Fruit fly (Drosophila melanogaster) whole organism, embryonic: ENCODE data around the gene CG14507.

Experiments
- CG11560 ChIP-seq: fragments of 200-800 bp; sonication (Bioruptor generic); IDR thresholded peaks from 3 replicates; pipeline ENCODE4 v1.3.6; 2022; ENCODE audit warnings: missing biosample characterization, missing genetic modification characterization
- CG12659 ChIP-seq: fragments of 200-800 bp; sonication (Bioruptor generic); optimal IDR thresholded peaks from 3 replicates; lab custom pipeline; 2017; ENCODE audit warnings: mild to moderate bottlenecking, missing biosample characterization, missing genetic modification reagents, missing genetic modification characterization
- CG14014 ChIP-seq: fragments of 200-800 bp; sonication (Bioruptor generic); IDR thresholded peaks from 2 replicates; pipeline ENCODE4 v1.3.6; 2022; ENCODE audit warnings: missing biosample characterization, missing genetic modification characterization
- CG14860 ChIP-seq: fragments of 200-800 bp; sonication (Bioruptor generic); IDR thresholded peaks from 3 replicates; pipeline ENCODE4 v1.3.6; 2022; ENCODE audit warnings: missing biosample characterization, missing genetic modification characterization; ENCODE audit not compliant: partially characterized antibody
- CG15269 ChIP-seq: fragments of 200-800 bp; sonication (Bioruptor generic); optimal IDR thresholded peaks from 2 replicates; lab custom pipeline; 2018; ENCODE audit warnings: missing biosample characterization, mild to moderate bottlenecking, missing genetic modification characterization, moderate library complexity
- CG17361 ChIP-seq: fragments of 200-800 bp; sonication (Bioruptor generic); IDR thresholded peaks from 3 replicates; pipeline ENCODE4 v1.3.6; 2022; ENCODE audit warnings: missing biosample characterization, missing genetic modification characterization
- CG30020 ChIP-seq: fragments of 200-800 bp; optimal IDR thresholded peaks from 2 replicates; lab custom pipeline; 2019; ENCODE audit warnings: missing biosample characterization, mild to moderate bottlenecking, missing genetic modification characterization, moderate library complexity
- CG42726 ChIP-seq: fragments of 200-800 bp; sonication (Bioruptor generic); IDR thresholded peaks from 2 replicates; pipeline ENCODE4 v1.3.6; 2022; ENCODE audit warnings: missing biosample characterization, missing genetic modification characterization; ENCODE audit not compliant: partially characterized antibody
- CG4854 ChIP-seq: fragments of 200-800 bp; sonication (Bioruptor generic); optimal IDR thresholded peaks from 2 replicates; lab custom pipeline; 2016; ENCODE audit warnings: missing biosample characterization, missing genetic modification characterization, inconsistent platforms
- CG6654 ChIP-seq: fragments of 200-800 bp; sonication (Bioruptor generic); optimal IDR thresholded peaks from 2 replicates; lab custom pipeline; 2017; ENCODE audit warnings: missing biosample characterization, mild to moderate bottlenecking, missing genetic modification characterization
- CG7987 ChIP-seq: fragments of 200-800 bp; sonication (Bioruptor generic); optimal IDR thresholded peaks from 2 replicates; lab custom pipeline; 2018; ENCODE audit warnings: missing biosample characterization, mild to moderate bottlenecking, missing genetic modification characterization, moderate library complexity
- CG8281 ChIP-seq: fragments of 200-800 bp; sonication (Bioruptor generic); optimal IDR thresholded peaks from 2 replicates; lab custom pipeline; 2018; ENCODE audit warnings: missing biosample characterization, mild to moderate bottlenecking, missing genetic modification characterization, moderate library complexity
- CG8290 ChIP-seq, 3 experiments: fragments of 200-800 bp; sonication (Bioruptor generic); optimal IDR thresholded peaks; 2 replicates each; lab custom pipeline; 2016 to 2019; ENCODE audit warnings: missing biosample characterization in 3 of 3, missing genetic modification characterization in 3 of 3, mild to moderate bottlenecking in 2 of 3, moderate library complexity in 1 of 3
- CG9797 ChIP-seq: fragments of 200-800 bp; sonication (Bioruptor generic); optimal IDR thresholded peaks from 3 replicates; lab custom pipeline; 2018; ENCODE audit warnings: missing biosample characterization, mild to moderate bottlenecking, missing genetic modification characterization
- CG9932 ChIP-seq: fragments of 200-800 bp; sonication (Bioruptor generic); IDR thresholded peaks from 2 replicates; pipeline ENCODE4 v1.3.6; 2022; ENCODE audit warnings: missing biosample characterization, missing genetic modification characterization
- Dll ChIP-seq: fragments of 200-800 bp; sonication (Bioruptor generic); IDR thresholded peaks from 4 replicates; pipeline ENCODE4 v1.3.6; 2022; ENCODE audit warnings: missing biosample characterization, missing genetic modification characterization; ENCODE audit not compliant: partially characterized antibody
- Dp ChIP-seq: fragments of 200-800 bp; sonication (Bioruptor generic); optimal IDR thresholded peaks from 2 replicates; lab custom pipeline; 2018; ENCODE audit warnings: missing biosample characterization, mild to moderate bottlenecking, missing genetic modification characterization, moderate library complexity
- Fer1 ChIP-seq: fragments of 200-800 bp; sonication (Bioruptor generic); optimal IDR thresholded peaks from 2 replicates; lab custom pipeline; 2017; ENCODE audit warnings: missing biosample characterization, mild to moderate bottlenecking, missing genetic modification characterization
- HLH4C ChIP-seq: fragments of 200-800 bp; sonication (Bioruptor generic); IDR thresholded peaks from 3 replicates; pipeline ENCODE4 v1.3.6; 2022; ENCODE audit warnings: missing biosample characterization, missing genetic modification characterization; ENCODE audit not compliant: partially characterized antibody
- Hand ChIP-seq: fragments of 200-800 bp; sonication (Bioruptor generic); optimal IDR thresholded peaks from 2 replicates; lab custom pipeline; 2017; ENCODE audit warnings: mild to moderate bottlenecking, missing biosample characterization, missing genetic modification reagents, missing genetic modification characterization
- HmgD ChIP-seq: fragments of 200-800 bp; sonication (Bioruptor generic); optimal IDR thresholded peaks from 3 replicates; lab custom pipeline; 2016; ENCODE audit warnings: missing biosample characterization, missing genetic modification characterization
- Hr78 ChIP-seq, 2 experiments: fragments of 200-800 bp in 1 of 2; fragments of >200 bp in 1 of 2; sonication (Bioruptor generic) in 1 of 2; optimal IDR thresholded peaks; 2 replicates each; lab custom pipeline; 2017 to 2019; ENCODE audit warnings: missing biosample characterization in 2 of 2, missing genetic modification characterization in 2 of 2, mild to moderate bottlenecking in 1 of 2, moderate library complexity in 1 of 2
- MBD-R2 ChIP-seq: fragments of 200-800 bp; sonication (Bioruptor generic); IDR thresholded peaks from 2 replicates; pipeline ENCODE4 v1.3.6; 2022; ENCODE audit warnings: missing biosample characterization, missing genetic modification characterization
- Med ChIP-seq: fragments of 200-800 bp; sonication (Bioruptor generic); peaks from one replicate; lab custom pipeline; 2016; ENCODE audit warnings: missing biosample characterization, missing genetic modification characterization, mild to moderate bottlenecking, inconsistent platforms, moderate library complexity
- Mes4 ChIP-seq: fragments of 200-800 bp; sonication (Bioruptor generic); optimal IDR thresholded peaks from 2 replicates; lab custom pipeline; 2016; ENCODE audit warnings: missing biosample characterization, missing genetic modification characterization
- Nf-YC ChIP-seq: fragments of 200-800 bp; optimal IDR thresholded peaks from 3 replicates; lab custom pipeline; 2019; ENCODE audit warnings: missing biosample characterization, mild to moderate bottlenecking, missing genetic modification characterization, moderate library complexity
- Pdp1 ChIP-seq, 2 experiments: fragments of 200-800 bp; sonication (Bioruptor generic); optimal IDR thresholded peaks; 3 replicates each; lab custom pipeline; 2016; ENCODE audit warnings: missing biosample characterization in 2 of 2, missing genetic modification characterization in 2 of 2, mild to moderate bottlenecking in 1 of 2, moderate library complexity in 1 of 2
- Sry-δ ChIP-seq: fragments of 200-800 bp; sonication (Bioruptor generic); optimal IDR thresholded peaks from 2 replicates; lab custom pipeline; 2016; ENCODE audit warnings: missing biosample characterization, missing genetic modification characterization
- ac ChIP-seq: fragments of 200-800 bp; sonication (Bioruptor generic); optimal IDR thresholded peaks from 3 replicates; lab custom pipeline; 2017; ENCODE audit warnings: missing biosample characterization, mild to moderate bottlenecking, missing genetic modification characterization
- amos ChIP-seq: fragments of 200-800 bp; sonication (Bioruptor generic); IDR thresholded peaks from 2 replicates; pipeline ENCODE4 v1.3.6; 2022; ENCODE audit warnings: missing biosample characterization, missing genetic modification characterization; ENCODE audit not compliant: partially characterized antibody
- ato ChIP-seq: fragments of 200-800 bp; sonication (Bioruptor generic); IDR thresholded peaks from 2 replicates; pipeline ENCODE4 v1.3.6; 2022; ENCODE audit warnings: missing biosample characterization, missing genetic modification characterization; ENCODE audit not compliant: partially characterized antibody
- cad ChIP-seq: fragments of >200 bp; optimal IDR thresholded peaks from 2 replicates; lab custom pipeline; 2017; ENCODE audit warnings: missing biosample characterization, missing genetic modification characterization
- ci ChIP-seq: fragments of 200-800 bp; sonication (Bioruptor generic); IDR thresholded peaks from 3 replicates; pipeline ENCODE4 v1.3.6; 2022; ENCODE audit warnings: missing biosample characterization, missing genetic modification characterization
- esg ChIP-seq: fragments of 200-800 bp; sonication (Bioruptor generic); conservative IDR thresholded peaks from 2 replicates; pipeline ENCODE4 v1.3.6; 2022; ENCODE audit warnings: missing biosample characterization, missing genetic modification characterization
- grau ChIP-seq: fragments of 200-800 bp; optimal IDR thresholded peaks from 3 replicates; lab custom pipeline; 2019; ENCODE audit warnings: missing biosample characterization, mild to moderate bottlenecking, missing genetic modification characterization, moderate library complexity
- grn ChIP-seq: fragments of 200-800 bp; sonication (Bioruptor generic); optimal IDR thresholded peaks from 3 replicates; lab custom pipeline; 2017; ENCODE audit warnings: missing biosample characterization, missing genetic modification characterization
- hbn ChIP-seq: fragments of 200-800 bp; sonication (Bioruptor generic); IDR thresholded peaks from 2 replicates; pipeline ENCODE4 v1.3.6; 2022; ENCODE audit warnings: missing biosample characterization, missing genetic modification characterization; ENCODE audit not compliant: partially characterized antibody
- jumu ChIP-seq: fragments of 200-800 bp; sonication (Bioruptor generic); optimal IDR thresholded peaks from 3 replicates; lab custom pipeline; 2016; ENCODE audit warnings: missing biosample characterization, missing genetic modification characterization
- prd ChIP-seq, 3 experiments: fragments of >200 bp in 2 of 3; fragments of 200-800 bp in 1 of 3; sonication (Bioruptor generic) in 1 of 3; optimal IDR thresholded peaks in 2 of 3; IDR thresholded peaks in 1 of 3; 2 replicates in 2 of 3; 3 replicates in 1 of 3; pipeline versions ENCODE4 v1.3.6 to Lab custom; 2017 to 2022; ENCODE audit warnings: missing biosample characterization in 1 of 3, missing genetic modification characterization in 1 of 3
- slbo ChIP-seq: fragments of 200-800 bp; sonication (Bioruptor generic); IDR thresholded peaks from 2 replicates; pipeline ENCODE4 v1.3.6; 2022; ENCODE audit warnings: missing biosample characterization, missing genetic modification characterization
- sug ChIP-seq: fragments of 200-800 bp; optimal IDR thresholded peaks from 2 replicates; lab custom pipeline; 2019; ENCODE audit warnings: missing biosample characterization, mild to moderate bottlenecking, missing genetic modification characterization, moderate library complexity
- tgo ChIP-seq: fragments of 200-800 bp; sonication (Bioruptor generic); IDR thresholded peaks from 3 replicates; pipeline ENCODE4 v1.3.6; 2022; ENCODE audit warnings: missing biosample characterization, missing genetic modification characterization
- trem ChIP-seq: fragments of 200-800 bp; optimal IDR thresholded peaks from 3 replicates; lab custom pipeline; 2019; ENCODE audit warnings: missing biosample characterization, mild to moderate bottlenecking, missing genetic modification characterization, moderate library complexity
- unc-4 ChIP-seq: fragments of 200-800 bp; sonication (Bioruptor generic); IDR thresholded peaks from 2 replicates; pipeline ENCODE4 v1.3.6; 2022; ENCODE audit warnings: missing biosample characterization, missing genetic modification characterization; ENCODE audit not compliant: partially characterized antibody
- vvl ChIP-seq: fragments of 200-800 bp; sonication (Bioruptor generic); IDR thresholded peaks from 2 replicates; pipeline ENCODE4 v1.3.6; 2022; ENCODE audit warnings: missing biosample characterization, missing genetic modification characterization

CG14507 gene

dm6 chr3R:29222891-29223842 lies 4.4 kb downstream of the CG14507 start, which contains the start of the genes Cisd2 and Brd8 (continued):
- TF ChIP-seq Dp (GFP tag; lab: Kevin White, UChicago) (peak; percentile 54), CG6654 (GFP tag; lab: Kevin White, UChicago) (no peak), grau (tag; lab: Kevin White, UChicago) (peak; percentile 8), MBD-R2 (GFP tag; lab: Robert Waterston, UW) (peak; percentile 93), CG12659 (GFP tag; lab: Kevin White, UChicago) (peak; percentile 69), grn (peak; percentile 29), CG30020 (peak; percentile 29), prd (optimal IDR thresholded peaks at IDR 0.05; lab: Kevin White, UChicago) (no peak), prd (GFP tag; IDR thresholded peaks at IDR 0.05; lab: Robert Waterston, UW) (0 out of 3 replicates have a peak, but pooled peaks have one; percentile 4), CG17361 (GFP tag; lab: Robert Waterston, UW) (0 out of 3 replicates have a peak, but pooled peaks have one; percentile 14), CG8281 (tag; lab: Kevin White, UChicago) (peak; percentile 43), CG14014 (GFP tag; lab: Robert Waterston, UW) (no peak), CG8290 (GFP tag; optimal IDR thresholded peaks at IDR 0.05; lab: Kevin White, UChicago) (no peak), CG8290 (tag; optimal IDR thresholded peaks at IDR 0.05; lab: Kevin White, UChicago) (peak in 1 of 2 experiments; percentile 51), jumu (GFP tag; lab: Kevin White, UChicago) (no peak), Fer1 (GFP tag; lab: Kevin White, UChicago) (peak; percentile 43), slbo (GFP tag; lab: Robert Waterston, UW) (peak; percentile 25; the same call in 1 of the 2 replicates), Hr78 (GFP tag; optimal IDR thresholded peaks at IDR 0.05; lab: Kevin White, UChicago) (no peak), Pdp1 (GFP tag; optimal IDR thresholded peaks at IDR 0.05; lab: Kevin White, UChicago) (peak in 1 of 2 experiments; percentile 94), CG9932 (peak; percentile 36; the same call in 1 of the 2 replicates), hbn (GFP tag; lab: Robert Waterston, UW) (peak; percentile 88), ac (no peak), unc-4 (GFP tag; lab: Robert Waterston, UW) (peak; percentile 91), ci (GFP tag; lab: Robert Waterston, UW) (peak; percentile 35; the same call in 1 of the 3 replicates), CG42726 (peak; percentile 77; the same call in 1 of the 2 replicates), HLH4C (GFP tag; lab: Robert Waterston, UW) (peak; percentile 98), CG9797 (GFP tag; lab: Kevin White, UChicago) (peak; percentile 86), esg (no peak), Sry-δ (GFP tag; lab: Kevin White, UChicago) (peak; percentile 95), ato (GFP tag; lab: Robert Waterston, UW) (peak; percentile 96), Nf-YC (tag; lab: Kevin White, UChicago) (peak; percentile 28), Mes4 (GFP tag; lab: Kevin White, UChicago) (peak; percentile 8), Med (peak; percentile 81), vvl (GFP tag; lab: Robert Waterston, UW) (no peak), CG7987 (GFP tag; lab: Kevin White, UChicago) (peak; percentile 57), CG14860 (GFP tag; lab: Robert Waterston, UW) (peak; percentile 96), Dll (peak; percentile 89), cad (no peak), Hand (GFP tag; lab: Kevin White, UChicago) (no peak), CG4854 (GFP tag; lab: Kevin White, UChicago) (no peak), amos (GFP tag; lab: Robert Waterston, UW) (peak; percentile 96), trem (tag; lab: Kevin White, UChicago) (peak; percentile 37), CG15269 (tag; lab: Kevin White, UChicago) (no peak), CG11560 (peak; percentile 76; the same call in 2 of the 3 replicates), HmgD (GFP tag; lab: Kevin White, UChicago) (peak; percentile 44), sug (peak; percentile 19), tgo (GFP tag; lab: Robert Waterston, UW) (no peak)
